Fruit fly (Drosophila melanogaster): ENCODE measurements around the gene whe.

Gene whe

dm6 chrX:21373659-21374426, 28.7 kb downstream of the whe start, which contains the start of gene slgA (continued):
- TF ChIP-seq CG10431 (GFP tag; optimal IDR thresholded peaks at IDR 0.05): no peak
- TF ChIP-seq Side (GFP tag; optimal IDR thresholded peaks at IDR 0.05): peak; percentile 8
- no peak for TF ChIP-seq NK7.1 (GFP tag; optimal IDR thresholded peaks at IDR 0.05)
- no peak for TF ChIP-seq Awh (GFP tag; IDR thresholded peaks at IDR 0.05)
- peak; percentile 86 for TF ChIP-seq pzg (GFP tag; optimal IDR thresholded peaks at IDR 0.05)
- TF ChIP-seq dmrt11E (tag; optimal IDR thresholded peaks at IDR 0.05): no peak
- TF ChIP-seq CG13624 (GFP tag; optimal IDR thresholded peaks at IDR 0.05): peak; percentile 59
- TF ChIP-seq Lim3 (GFP tag; IDR thresholded peaks at IDR 0.05): no peak
- TF ChIP-seq ttk (GFP tag; IDR thresholded peaks at IDR 0.05): no peak
- TF ChIP-seq cwo (GFP tag; optimal IDR thresholded peaks at IDR 0.05): peak; percentile 93
- no peak for TF ChIP-seq CG11085 (GFP tag; IDR thresholded peaks at IDR 0.05)
- peak; percentile 32; the same call in 1 of the 2 replicates for TF ChIP-seq sisA (GFP tag; IDR thresholded peaks at IDR 0.05)
- no peak for TF ChIP-seq Xrp1 (GFP tag; IDR thresholded peaks at IDR 0.05)
- TF ChIP-seq tna (GFP tag; IDR thresholded peaks at IDR 0.05; ENCODE audit: partially characterized antibody): peak; percentile 39
- peak; percentile 44; the same call in 1 of the 2 replicates for TF ChIP-seq lmd (GFP tag; IDR thresholded peaks at IDR 0.05)
- TF ChIP-seq CG10959 (GFP tag; IDR thresholded peaks at IDR 0.05): no peak
- no peak for TF ChIP-seq CG2875 (GFP tag; optimal IDR thresholded peaks at IDR 0.05)
- no peak for TF ChIP-seq klu (GFP tag; IDR thresholded peaks at IDR 0.05)
- no peak for TF ChIP-seq Usf (GFP tag; optimal IDR thresholded peaks at IDR 0.05)
- TF ChIP-seq CG7745 (tag; optimal IDR thresholded peaks at IDR 0.05): no peak
- peak in 1 of 2 experiments; percentile 54 for TF ChIP-seq eve (GFP tag; optimal IDR thresholded peaks at IDR 0.05)
- TF ChIP-seq gcm (GFP tag; optimal IDR thresholded peaks at IDR 0.05): no peak
- no peak for TF ChIP-seq aop (GFP tag; IDR thresholded peaks at IDR 0.05)
- TF ChIP-seq CG11398 (GFP tag; optimal IDR thresholded peaks at IDR 0.05): no peak
- TF ChIP-seq Dll (GFP tag; IDR thresholded peaks at IDR 0.05; ENCODE audit: partially characterized antibody): peak; percentile 77
- no peak for TF ChIP-seq fd64A (GFP tag; optimal IDR thresholded peaks at IDR 0.05)
- TF ChIP-seq Hey (tag; optimal IDR thresholded peaks at IDR 0.05): no peak
- no peak for TF ChIP-seq insv (GFP tag; optimal IDR thresholded peaks at IDR 0.05)
- TF ChIP-seq trh (GFP tag; optimal IDR thresholded peaks at IDR 0.05): no peak
- no peak for TF ChIP-seq CG14441 (GFP tag; IDR thresholded peaks at IDR 0.05)
- no peak for TF ChIP-seq CG11723 (GFP tag; optimal IDR thresholded peaks at IDR 0.05)
- TF ChIP-seq zfh1 (GFP tag; IDR thresholded peaks at IDR 0.05): 0 out of 3 replicates have a peak, but pooled peaks have one; percentile 26
- peak; percentile 31 for TF ChIP-seq Mad (GFP tag; optimal IDR thresholded peaks at IDR 0.05)
- peak; percentile 58 for TF ChIP-seq NfI (GFP tag; optimal IDR thresholded peaks at IDR 0.05)
- TF ChIP-seq Bteb2 (GFP tag; optimal IDR thresholded peaks at IDR 0.05): peak; percentile 35
- no peak for TF ChIP-seq sima (GFP tag; optimal IDR thresholded peaks at IDR 0.05)
- TF ChIP-seq fru (optimal IDR thresholded peaks at IDR 0.05): no peak

DNA sequence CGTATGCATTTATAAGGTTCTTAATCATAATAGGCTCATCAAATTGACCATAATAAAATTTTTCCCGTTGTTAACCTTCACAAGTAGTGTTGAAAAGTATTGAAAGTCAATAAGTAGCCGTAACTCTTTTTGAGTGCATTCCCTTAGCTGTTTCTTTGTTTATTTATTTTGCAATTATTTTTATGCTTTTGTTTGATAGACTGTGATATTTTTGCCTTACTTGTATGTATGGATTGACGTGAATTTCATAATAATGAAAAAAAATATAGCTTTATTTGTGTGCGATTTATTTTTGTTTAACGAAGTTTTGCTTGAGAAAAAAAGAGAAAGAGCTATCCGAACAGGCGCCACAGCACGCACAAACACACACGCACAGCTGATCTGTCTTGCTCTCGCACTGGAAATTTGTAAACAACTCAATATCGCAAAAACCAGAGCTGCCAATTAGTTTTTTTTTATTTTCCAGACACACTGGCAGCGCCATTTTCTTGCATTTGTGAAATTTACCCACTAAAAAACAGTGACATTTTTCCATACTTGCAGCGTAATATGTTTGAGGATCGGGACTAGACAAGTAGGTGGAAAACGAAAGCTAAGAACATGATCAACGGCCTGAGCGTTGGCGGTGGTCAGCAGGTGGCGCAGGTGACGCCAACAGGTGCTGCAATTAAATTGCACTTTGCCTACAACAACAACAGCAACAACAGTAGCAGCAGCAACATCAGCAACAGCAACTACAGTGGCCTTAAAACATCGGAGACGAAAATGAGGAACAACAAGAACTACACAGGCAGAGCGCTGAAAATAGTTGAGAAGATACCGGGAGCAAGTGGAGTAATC, 33.2 kb downstream of the whe start:
- TF ChIP-seq CG13287 (GFP tag; IDR thresholded peaks at IDR 0.05; ENCODE audit: partially characterized antibody) (peak; percentile 18; the same call in 1 of the 2 replicates), CG2116 (GFP tag; optimal IDR thresholded peaks at IDR 0.05) (peak; percentile 6), CG4360 (GFP tag; IDR thresholded peaks at IDR 0.05) (peak; percentile 76), schlank (tag; optimal IDR thresholded peaks at IDR 0.05) (no peak), cg (GFP tag; optimal IDR thresholded peaks at IDR 0.05) (peak; percentile 59), CG17829 (tag; optimal IDR thresholded peaks at IDR 0.05) (peak; percentile 20), eve (GFP tag; optimal IDR thresholded peaks at IDR 0.05) (peak in 1 of 2 experiments; percentile 81), crp (GFP tag; optimal IDR thresholded peaks at IDR 0.05) (peak in 1 of 2 experiments; percentile 74), stwl (tag; optimal IDR thresholded peaks at IDR 0.05) (peak; percentile 17), Med (GFP tag) (peak; percentile 71), CHES-1-like (GFP tag; optimal IDR thresholded peaks at IDR 0.05) (peak; percentile 2), amos (GFP tag; IDR thresholded peaks at IDR 0.05; ENCODE audit: partially characterized antibody) (peak; percentile 19; the same call in 1 of the 2 replicates), exex (tag; optimal IDR thresholded peaks at IDR 0.05) (peak; percentile 1)

All from whole organism, embryonic.